Worm (Caenorhabditis elegans) whole organism, young adult: ENCODE data around the gene C30G7.3.

Source experiments
- B0035.1 ChIP-seq: sonication (generic microtip); optimal IDR thresholded peaks from 2 replicates; lab custom pipeline; 2016; ENCODE audit warnings: missing genetic modification characterization, mild to moderate bottlenecking, missing compliant biosample characterization, missing genotype, missing genetic modification reagents
- B0336.3 ChIP-seq: fragments of 200-800 bp; sonication (Bioruptor generic); IDR thresholded peaks from 2 replicates; pipeline ENCODE4 v1.3.6; 2022; ENCODE audit warnings: missing genetic modification characterization, missing compliant biosample characterization
- C06A6.2 ChIP-seq: fragments of 200-800 bp; sonication (Bioruptor generic); conservative IDR thresholded peaks from 2 replicates; pipeline ENCODE4 v1.3.6; 2022; ENCODE audit warnings: missing genetic modification characterization, missing compliant biosample characterization
- C17E4.6 ChIP-seq: fragments of 200-800 bp; sonication (Bioruptor generic); IDR thresholded peaks from 2 replicates; pipeline ENCODE4 v1.3.6; 2022; ENCODE audit warnings: missing genetic modification reagents, missing genetic modification characterization, missing compliant biosample characterization
- F10E7.11 ChIP-seq: sonication (generic microtip); optimal IDR thresholded peaks from 2 replicates; lab custom pipeline; 2017; ENCODE audit warnings: mild to moderate bottlenecking, missing genetic modification characterization, moderate library complexity, missing compliant biosample characterization
- F23B12.7 ChIP-seq: sonication (generic microtip); optimal IDR thresholded peaks from 2 replicates; lab custom pipeline; 2017; ENCODE audit warnings: missing genetic modification characterization, mild to moderate bottlenecking, missing compliant biosample characterization, antibody characterized with exemption, moderate library complexity; ENCODE audit not compliant: insufficient read depth
- F39B2.1 ChIP-seq: fragments of 200-800 bp; sonication (Bioruptor generic); IDR thresholded peaks from 2 replicates; pipeline ENCODE4 v1.3.6; 2022; ENCODE audit warnings: missing genetic modification reagents, missing genetic modification characterization, missing compliant biosample characterization
- Y53G8AR.9 ChIP-seq: fragments of 200-800 bp; sonication (Bioruptor generic); conservative IDR thresholded peaks from 2 replicates; pipeline ENCODE4 v1.3.6; 2022; ENCODE audit warnings: missing genetic modification reagents, missing genetic modification characterization, missing compliant biosample characterization
- Y67H2A.10 ChIP-seq: fragments of 200-800 bp; sonication (Bioruptor generic); conservative IDR thresholded peaks from 2 replicates; pipeline ENCODE4 v1.3.6; 2022; ENCODE audit warnings: missing genetic modification reagents, missing genetic modification characterization, missing compliant biosample characterization
- Y79H2A.3 ChIP-seq: fragments of 200-800 bp; sonication (Bioruptor generic); conservative IDR thresholded peaks from 2 replicates; pipeline ENCODE4 v1.3.6; 2022; ENCODE audit warnings: missing genetic modification reagents, missing genetic modification characterization, missing compliant biosample characterization
- akir-1 ChIP-seq: fragments of 200-800 bp; sonication (Bioruptor generic); optimal IDR thresholded peaks from 2 replicates; lab custom pipeline; 2018; ENCODE audit warnings: mild to moderate bottlenecking, missing genetic modification characterization, moderate library complexity, missing compliant biosample characterization
- ama-1 ChIP-seq, 3 experiments: fragments of 150-350 bp in 1 of 3; sonication (generic microtip) in 2 of 3; optimal IDR thresholded peaks; 2 replicates each; lab custom pipeline; 2014 to 2018; ENCODE audit warnings: missing biosample characterization in 2 of 3, missing genetic modification characterization in 2 of 3, missing genetic modification reagents in 2 of 3
- aptf-3 ChIP-seq: fragments of 200-800 bp; sonication (Bioruptor generic); IDR thresholded peaks from 2 replicates; pipeline ENCODE4 v1.3.6; 2022; ENCODE audit warnings: missing genetic modification characterization, missing compliant biosample characterization
- atf-7 ChIP-seq: sonication (generic microtip); optimal IDR thresholded peaks from 2 replicates; lab custom pipeline; 2017; ENCODE audit warnings: mild to moderate bottlenecking, missing genetic modification characterization, missing compliant biosample characterization
- athp-1 ChIP-seq: sonication (generic microtip); optimal IDR thresholded peaks from 2 replicates; lab custom pipeline; 2017; ENCODE audit warnings: mild to moderate bottlenecking, missing genetic modification characterization, missing compliant biosample characterization
- cebp-2 ChIP-seq: fragments of 200-800 bp; sonication (Bioruptor generic); IDR thresholded peaks from 2 replicates; pipeline ENCODE4 v1.3.6; 2022; ENCODE audit warnings: missing genetic modification characterization, missing compliant biosample characterization
- ceh-100 ChIP-seq: fragments of 200-800 bp; sonication (Bioruptor generic); IDR thresholded peaks from 2 replicates; pipeline ENCODE4 v1.3.6; 2022; ENCODE audit warnings: missing genetic modification reagents, missing genetic modification characterization, missing compliant biosample characterization
- ceh-58 ChIP-seq: fragments of 200-800 bp; sonication (Bioruptor generic); IDR thresholded peaks from 2 replicates; pipeline ENCODE4 v1.3.6; 2022; ENCODE audit warnings: missing genetic modification characterization, missing compliant biosample characterization
- die-1 ChIP-seq: sonication (generic microtip); optimal IDR thresholded peaks from 2 replicates; lab custom pipeline; 2016; ENCODE audit warnings: missing genotype, mild to moderate bottlenecking, missing genetic modification characterization, missing compliant biosample characterization
- egl-44 ChIP-seq: fragments of 200-800 bp; sonication (Bioruptor generic); IDR thresholded peaks from 2 replicates; pipeline ENCODE4 v1.3.6; 2022; ENCODE audit warnings: missing genetic modification reagents, missing genetic modification characterization, missing compliant biosample characterization
- egrh-3 ChIP-seq: fragments of 200-800 bp; sonication (Bioruptor generic); IDR thresholded peaks from 2 replicates; pipeline ENCODE4 v1.3.6; 2022; ENCODE audit warnings: missing genetic modification reagents, missing genetic modification characterization, missing compliant biosample characterization
- gei-17 ChIP-seq: fragments of 200-800 bp; sonication (Bioruptor generic); optimal IDR thresholded peaks from 2 replicates; lab custom pipeline; 2018; ENCODE audit warnings: mild to moderate bottlenecking, missing genetic modification characterization, missing compliant biosample characterization
- him-1 ChIP-seq: sonication (generic microtip); optimal IDR thresholded peaks from 2 replicates; lab custom pipeline; 2016; ENCODE audit warnings: missing genotype, missing genetic modification reagents, missing genetic modification characterization, missing compliant biosample characterization
- hlh-12 ChIP-seq: sonication (generic microtip); optimal IDR thresholded peaks from 2 replicates; lab custom pipeline; 2016; ENCODE audit warnings: missing genetic modification characterization, missing compliant biosample characterization
- hsf-1 ChIP-seq: fragments of 200-800 bp; sonication (Bioruptor generic); IDR thresholded peaks from 2 replicates; pipeline ENCODE4 v1.3.6; 2022; ENCODE audit warnings: missing genetic modification reagents, missing genetic modification characterization, missing compliant biosample characterization
- lag-1 ChIP-seq: fragments of 200-800 bp; sonication (Bioruptor generic); IDR thresholded peaks from 2 replicates; pipeline ENCODE4 v1.3.6; 2022; ENCODE audit warnings: missing genetic modification reagents, missing genetic modification characterization, missing compliant biosample characterization
- lin-54 ChIP-seq: fragments of 200-800 bp; sonication (Bioruptor generic); optimal IDR thresholded peaks from 2 replicates; lab custom pipeline; 2018; ENCODE audit warnings: mild to moderate bottlenecking, missing genetic modification characterization, missing compliant biosample characterization
- lir-1 ChIP-seq: fragments of 200-800 bp; sonication (Bioruptor generic); conservative IDR thresholded peaks from 2 replicates; pipeline ENCODE4 v1.3.6; 2022; ENCODE audit warnings: missing genetic modification reagents, missing genetic modification characterization, missing compliant biosample characterization
- lsl-1 ChIP-seq: fragments of 200-800 bp; sonication (Bioruptor generic); optimal IDR thresholded peaks from 2 replicates; lab custom pipeline; 2018; ENCODE audit warnings: mild to moderate bottlenecking, missing genetic modification characterization, moderate library complexity, missing compliant biosample characterization
- madf-10 ChIP-seq: sonication (generic microtip); optimal IDR thresholded peaks from 2 replicates; lab custom pipeline; 2016; ENCODE audit warnings: mild to moderate bottlenecking, missing genetic modification characterization, missing compliant biosample characterization
- madf-8 ChIP-seq: fragments of 200-800 bp; sonication (Bioruptor generic); conservative IDR thresholded peaks from 2 replicates; pipeline ENCODE4 v1.3.6; 2022; ENCODE audit warnings: missing genetic modification reagents, missing genetic modification characterization, missing compliant biosample characterization
- nfya-1 ChIP-seq: sonication (generic microtip); optimal IDR thresholded peaks from 2 replicates; lab custom pipeline; 2017; ENCODE audit warnings: antibody characterized with exemption, missing compliant biosample characterization, missing genetic modification characterization, borderline replicate concordance; ENCODE audit not compliant: insufficient read depth
- nhr-27 ChIP-seq: fragments of 200-800 bp; sonication (Bioruptor generic); optimal IDR thresholded peaks from 2 replicates; lab custom pipeline; 2018; ENCODE audit warnings: mild to moderate bottlenecking, missing genetic modification characterization, moderate library complexity, missing compliant biosample characterization
- nhr-90 ChIP-seq: sonication (generic microtip); optimal IDR thresholded peaks from 2 replicates; lab custom pipeline; 2016; ENCODE audit warnings: missing genotype, mild to moderate bottlenecking, missing genetic modification characterization, missing compliant biosample characterization
- pbrm-1 ChIP-seq: fragments of 200-800 bp; sonication (Bioruptor generic); IDR thresholded peaks from 2 replicates; pipeline ENCODE4 v1.3.6; 2022; ENCODE audit warnings: missing genetic modification reagents, missing genetic modification characterization, missing compliant biosample characterization
- rpc-1 ChIP-seq, 2 experiments: fragments of 150-350 bp in 1 of 2; sonication (generic microtip) in 1 of 2; optimal IDR thresholded peaks; 2 replicates each; lab custom pipeline; 2014 to 2018; ENCODE audit warnings: missing biosample characterization in 1 of 2, missing genetic modification characterization in 1 of 2, missing genetic modification reagents in 1 of 2, missing genotype in 1 of 2
- snpc-1.1 ChIP-seq: sonication (generic microtip); optimal IDR thresholded peaks from 2 replicates; lab custom pipeline; 2017; ENCODE audit warnings: missing genetic modification characterization, mild to moderate bottlenecking, missing compliant biosample characterization, antibody characterized with exemption, moderate library complexity, missing genotype, missing genetic modification reagents; ENCODE audit not compliant: insufficient read depth
- snpc-1.3 ChIP-seq: sonication (generic microtip); optimal IDR thresholded peaks from 2 replicates; lab custom pipeline; 2017; ENCODE audit warnings: missing genetic modification characterization, mild to moderate bottlenecking, missing compliant biosample characterization, antibody characterized with exemption, moderate library complexity, missing genotype, missing genetic modification reagents; ENCODE audit not compliant: insufficient read depth
- snpc-3.4 ChIP-seq: sonication (generic microtip); optimal IDR thresholded peaks from 2 replicates; lab custom pipeline; 2017; ENCODE audit warnings: missing genetic modification characterization, mild to moderate bottlenecking, missing compliant biosample characterization, antibody characterized with exemption, moderate library complexity, missing genotype, missing genetic modification reagents
- tlf-1 ChIP-seq: fragments of 200-800 bp; sonication (Bioruptor generic); optimal IDR thresholded peaks from 2 replicates; lab custom pipeline; 2018; ENCODE audit warnings: mild to moderate bottlenecking, missing genetic modification characterization, missing compliant biosample characterization
- unc-130 ChIP-seq: sonication (generic microtip); optimal IDR thresholded peaks from 2 replicates; lab custom pipeline; 2016; ENCODE audit warnings: missing genetic modification reagents, missing genetic modification characterization, missing compliant biosample characterization
- zfh-2 ChIP-seq: fragments of 200-800 bp; sonication (Bioruptor generic); conservative IDR thresholded peaks from 2 replicates; pipeline ENCODE4 v1.3.6; 2022; ENCODE audit warnings: missing genetic modification reagents, missing genetic modification characterization, missing compliant biosample characterization
- ztf-22 ChIP-seq: fragments of 200-800 bp; sonication (Bioruptor generic); optimal IDR thresholded peaks from 2 replicates; lab custom pipeline; 2018; ENCODE audit warnings: mild to moderate bottlenecking, missing genetic modification characterization, moderate library complexity, missing compliant biosample characterization
- ztf-28 ChIP-seq: fragments of 200-800 bp; sonication (Bioruptor generic); IDR thresholded peaks from 2 replicates; pipeline ENCODE4 v1.3.6; 2022; ENCODE audit warnings: missing genetic modification reagents, missing genetic modification characterization, missing compliant biosample characterization
- ztf-6 ChIP-seq: fragments of 200-800 bp; sonication (Bioruptor generic); IDR thresholded peaks from 2 replicates; pipeline ENCODE4 v1.3.6; 2022; ENCODE audit warnings: missing genetic modification reagents, missing genetic modification characterization, missing compliant biosample characterization

The C30G7.3 gene

ce11 chrV:14992627-14993117 is 47.2 kb upstream of the C30G7.3 start, which contains the start of gene T01C3.3 (continued):
- TF ChIP-seq akir-1 (GFP tag; lab: Kevin White, UChicago), result no peak

- TF ChIP-seq C17E4.6 (GFP tag; lab: Robert Waterston, UW) (0 out of 2 replicates have a peak, but pooled peaks have one; percentile 44), egl-44 (peak; percentile 44; the same call in 1 of the 2 replicates), lin-54 (GFP tag; lab: Kevin White, UChicago) (peak; percentile 51), pbrm-1 (GFP tag; lab: Robert Waterston, UW) (0 out of 2 replicates have a peak, but pooled peaks have one; percentile 13), hsf-1 (GFP tag; lab: Robert Waterston, UW) (peak; percentile 79), F23B12.7 (no peak), tlf-1 (no peak), hlh-12 (tag; lab: Kevin White, UChicago) (no peak), ztf-28 (GFP tag; lab: Robert Waterston, UW) (no peak), lag-1 (GFP tag; lab: Robert Waterston, UW) (no peak), rpc-1 (optimal IDR thresholded peaks at IDR 0.05; lab: Kevin White, UChicago) (no peak), rpc-1 (tag; optimal IDR thresholded peaks at IDR 0.05; lab: Kevin White, UChicago) (no peak), madf-8 (GFP tag; lab: Robert Waterston, UW) (peak; percentile 23; the same call in 1 of the 2 replicates), nfya-1 (tag; lab: Kevin White, UChicago) (no peak), snpc-1.1 (tag; lab: Kevin White, UChicago) (peak; percentile 14), atf-7 (tag; lab: Kevin White, UChicago) (no peak), him-1 (no peak), B0336.3 (peak; percentile 84), ceh-58 (GFP tag; lab: Robert Waterston, UW) (no peak), ztf-22 (no peak), F39B2.1 (GFP tag; lab: Robert Waterston, UW) (0 out of 2 replicates have a peak, but pooled peaks have one; percentile 43), F10E7.11 (tag; lab: Kevin White, UChicago) (no peak), B0035.1 (tag; lab: Kevin White, UChicago) (no peak), gei-17 (GFP tag; lab: Kevin White, UChicago) (no peak), snpc-3.4 (tag; lab: Kevin White, UChicago) (peak; percentile 74), Y53G8AR.9 (peak; percentile 83; the same call in 1 of the 2 replicates), madf-10 (tag; lab: Kevin White, UChicago) (no peak), zfh-2 (no peak), nhr-90 (tag; lab: Kevin White, UChicago) (no peak), ztf-6 (GFP tag; lab: Robert Waterston, UW) (no peak), die-1 (tag; lab: Kevin White, UChicago) (peak; percentile 50), egrh-3 (no peak), Y79H2A.3 (GFP tag; lab: Robert Waterston, UW) (peak; percentile 39; the same call in 1 of the 2 replicates), C06A6.2 (GFP tag; lab: Robert Waterston, UW) (no peak), ama-1 (optimal IDR thresholded peaks at IDR 0.05; lab: Kevin White, UChicago) (no peak), ama-1 (GFP tag; optimal IDR thresholded peaks at IDR 0.05; lab: Kevin White, UChicago) (peak in 1 of 2 experiments; percentile 49), lsl-1 (GFP tag; lab: Kevin White, UChicago) (peak; percentile 46), nhr-27 (tag; lab: Kevin White, UChicago) (no peak), athp-1 (tag; lab: Kevin White, UChicago) (peak; percentile 71), unc-130 (GFP tag; lab: Kevin White, UChicago) (peak; percentile 65), snpc-1.3 (tag; lab: Kevin White, UChicago) (peak; percentile 85), lir-1 (no peak), Y67H2A.10 (GFP tag; lab: Robert Waterston, UW) (no peak), aptf-3 (GFP tag; lab: Robert Waterston, UW) (no peak), cebp-2 (GFP tag; lab: Robert Waterston, UW) (no peak), ceh-100 (peak; percentile 56; the same call in 1 of the 2 replicates)
Measured at ce11 chrV:14991489-14991888, 46.0 kb upstream of the C30G7.3 start.
